Worm (Caenorhabditis elegans): Measurements from ENCODE around the gene str-3.

ce11 chrIV:11049806-11050205 lies 50.4 kb downstream of the str-3 start, which contains the start of gene F36H1.3:
- TF ChIP-seq ref-1 (GFP tag; conservative IDR thresholded peaks at IDR 0.05) (no peak), klf-2 (GFP tag; conservative IDR thresholded peaks at IDR 0.05) (no peak), cog-1 (tag; optimal IDR thresholded peaks at IDR 0.05) (no peak), T22C8.4 (GFP tag; IDR thresholded peaks at IDR 0.05) (no peak), flt-1 (GFP tag; IDR thresholded peaks at IDR 0.05) (no peak), ztf-23 (GFP tag; IDR thresholded peaks at IDR 0.05) (no peak), tab-1 (GFP tag; IDR thresholded peaks at IDR 0.05) (no peak)
